Worm (Caenorhabditis elegans): ENCODE data around the gene sfrp-1.

- TF ChIP-seq snpc-4 (tag; optimal IDR thresholded peaks at IDR 0.05): no peak
- no peak for TF ChIP-seq sptf-1 (tag; optimal IDR thresholded peaks at IDR 0.05)
- no peak for TF ChIP-seq ztf-11 (tag; optimal IDR thresholded peaks at IDR 0.05)
- no peak for TF ChIP-seq sem-2 (GFP tag; optimal IDR thresholded peaks at IDR 0.05)
- TF ChIP-seq unc-62 (GFP tag; optimal IDR thresholded peaks at IDR 0.05): no peak
- no peak for TF ChIP-seq mab-5 (tag; optimal IDR thresholded peaks at IDR 0.05)
- no peak for TF ChIP-seq cnd-1 (tag; optimal IDR thresholded peaks at IDR 0.05)
- no peak for TF ChIP-seq lsy-2 (tag; optimal IDR thresholded peaks at IDR 0.05)
Observed at ce11 chrIV:6365045-6365444, 37.2 kb downstream of the sfrp-1 start, which contains the start of gene Y73B6BL.270.

Measured in whole organism, mixed stage, embryonic.